Comparison of ENCODE assay signal across 1 fruit fly cellular context in the genomic region with DNA sequence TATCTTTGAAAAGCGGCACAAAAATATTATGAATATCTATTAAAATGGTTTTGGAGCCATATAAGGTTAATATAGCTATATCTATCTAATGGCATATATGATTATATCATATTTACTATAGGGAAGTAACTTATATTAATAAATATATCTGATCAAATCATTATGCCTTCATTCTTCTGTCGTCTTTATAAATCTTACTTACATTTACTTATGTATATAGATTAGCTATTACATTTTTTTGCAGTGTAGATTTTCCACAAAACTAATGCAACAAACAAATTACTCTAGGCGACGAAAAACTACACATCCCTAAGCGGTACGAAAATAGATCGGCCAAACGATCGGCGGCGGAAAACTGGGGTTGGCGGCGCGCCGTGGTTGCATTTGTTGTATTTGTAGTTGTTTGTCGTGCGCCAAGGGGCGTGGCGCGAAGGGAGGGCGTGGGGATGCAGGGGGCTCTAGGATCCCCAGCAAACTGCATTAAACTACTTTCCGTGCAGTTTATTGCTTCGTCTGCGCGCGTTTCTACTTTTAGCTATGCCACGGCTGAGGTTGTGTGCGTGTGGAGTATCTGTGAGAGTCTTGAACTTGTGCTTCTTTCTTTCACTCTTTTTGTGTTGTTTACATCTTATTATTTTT.
TF ChIP-seq lines count a peak whose summit lies in the region.

No protein-coding gene starts in this region.

TF ChIP-seq in whole organism, embryonic, 481 proteins besides CTCF, POLR2A, EP300 and RAD21 (continued from another document):
- peak; percentile 24 for TF ChIP-seq CG12391 (tag; optimal IDR thresholded peaks at IDR 0.05; lab: Kevin White, UChicago)
- peak; percentile 31 for TF ChIP-seq nmo (GFP tag; optimal IDR thresholded peaks at IDR 0.05; lab: Kevin White, UChicago)
- no peak for TF ChIP-seq ara (GFP tag; IDR thresholded peaks at IDR 0.05; lab: Robert Waterston, UW)
- no peak for TF ChIP-seq CG2875 (GFP tag; optimal IDR thresholded peaks at IDR 0.05; lab: Kevin White, UChicago)
- no peak for TF ChIP-seq schlank (tag; optimal IDR thresholded peaks at IDR 0.05; lab: Kevin White, UChicago)
- no peak for TF ChIP-seq CG18011 (GFP tag; optimal IDR thresholded peaks at IDR 0.05; lab: Kevin White, UChicago)
- no peak for TF ChIP-seq Stat92E (GFP tag; optimal IDR thresholded peaks at IDR 0.05; lab: Kevin White, UChicago)
- peak; percentile 54 for TF ChIP-seq gem (tag; optimal IDR thresholded peaks at IDR 0.05; lab: Kevin White, UChicago)
- TF ChIP-seq CG16815 (GFP tag; optimal IDR thresholded peaks at IDR 0.05; lab: Kevin White, UChicago) = peak; percentile 1
- no peak for TF ChIP-seq bcd (GFP tag; optimal IDR thresholded peaks at IDR 0.05; lab: Kevin White, UChicago)
- TF ChIP-seq ken (GFP tag; IDR thresholded peaks at IDR 0.05; lab: Robert Waterston, UW) = no peak
- no peak for TF ChIP-seq Vsx1 (GFP tag; optimal IDR thresholded peaks at IDR 0.05; lab: Kevin White, UChicago)
- no peak for TF ChIP-seq org-1 (GFP tag; optimal IDR thresholded peaks at IDR 0.05; lab: Kevin White, UChicago)
- TF ChIP-seq CG2129 (GFP tag; IDR thresholded peaks at IDR 0.05; lab: Robert Waterston, UW; ENCODE audit: partially characterized antibody) = no peak
- no peak for TF ChIP-seq CG8944 (GFP tag; optimal IDR thresholded peaks at IDR 0.05; lab: Kevin White, UChicago)
- peak; percentile 59 for TF ChIP-seq CG2712 (tag; optimal IDR thresholded peaks at IDR 0.05; lab: Kevin White, UChicago)
- no peak for TF ChIP-seq HLH54F (GFP tag; optimal IDR thresholded peaks at IDR 0.05; lab: Kevin White, UChicago)
- peak; percentile 20 for TF ChIP-seq unpg (GFP tag; optimal IDR thresholded peaks at IDR 0.05; lab: Kevin White, UChicago)
- TF ChIP-seq Myb (GFP tag; optimal IDR thresholded peaks at IDR 0.05; lab: Kevin White, UChicago) = no peak
- TF ChIP-seq HLHmδ (GFP tag; optimal IDR thresholded peaks at IDR 0.05; lab: Kevin White, UChicago) = peak; percentile 87
- no peak for TF ChIP-seq danr (GFP tag; IDR thresholded peaks at IDR 0.05; lab: Robert Waterston, UW)
- TF ChIP-seq CG30431 (GFP tag; optimal IDR thresholded peaks at IDR 0.05; lab: Kevin White, UChicago) = no peak
- TF ChIP-seq CG3065 (GFP tag; optimal IDR thresholded peaks at IDR 0.05; lab: Kevin White, UChicago) = peak; percentile 70
- no peak for TF ChIP-seq vfl (GFP tag; optimal IDR thresholded peaks at IDR 0.05; lab: Kevin White, UChicago)
- TF ChIP-seq slbo (GFP tag; IDR thresholded peaks at IDR 0.05; lab: Robert Waterston, UW) = no peak
- no peak for TF ChIP-seq Oaz (GFP tag; IDR thresholded peaks at IDR 0.05; lab: Robert Waterston, UW)
- no peak for TF ChIP-seq CG3281 (GFP tag; optimal IDR thresholded peaks at IDR 0.05; lab: Kevin White, UChicago)
- TF ChIP-seq jing (GFP tag; optimal IDR thresholded peaks at IDR 0.05; lab: Kevin White, UChicago) = no peak
- TF ChIP-seq D19A (tag; optimal IDR thresholded peaks at IDR 0.05; lab: Kevin White, UChicago) = peak; percentile 22
- no peak for TF ChIP-seq sens (GFP tag; lab: Kevin White, UChicago)
- TF ChIP-seq dmrt11E (tag; optimal IDR thresholded peaks at IDR 0.05; lab: Kevin White, UChicago) = peak; percentile 66
- no peak for TF ChIP-seq CG4730 (GFP tag; IDR thresholded peaks at IDR 0.05; lab: Robert Waterston, UW)
- no peak for TF ChIP-seq Tbp (GFP tag; optimal IDR thresholded peaks at IDR 0.05; lab: Kevin White, UChicago)
- peak; percentile 37 for TF ChIP-seq zf30C (GFP tag; optimal IDR thresholded peaks at IDR 0.05; lab: Kevin White, UChicago)
- no peak for TF ChIP-seq jumu (GFP tag; optimal IDR thresholded peaks at IDR 0.05; lab: Kevin White, UChicago)
- TF ChIP-seq CG13775 (GFP tag; optimal IDR thresholded peaks at IDR 0.05; lab: Kevin White, UChicago) = no peak
- peak in 1 of 2 experiments; percentile 50 for TF ChIP-seq bsh (GFP tag; optimal IDR thresholded peaks at IDR 0.05; lab: Kevin White, UChicago)
- TF ChIP-seq Ssrp (tag; optimal IDR thresholded peaks at IDR 0.05; lab: Kevin White, UChicago) = peak; percentile 27
- TF ChIP-seq disco-r (GFP tag; optimal IDR thresholded peaks at IDR 0.05; lab: Kevin White, UChicago) = no peak
- TF ChIP-seq Sox102F (GFP tag; optimal IDR thresholded peaks at IDR 0.05; lab: Kevin White, UChicago) = peak; percentile 9
- no peak for TF ChIP-seq stwl (tag; optimal IDR thresholded peaks at IDR 0.05; lab: Kevin White, UChicago)
- no peak for TF ChIP-seq Rx (GFP tag; IDR thresholded peaks at IDR 0.05; lab: Robert Waterston, UW)
- TF ChIP-seq Optix (GFP tag; IDR thresholded peaks at IDR 0.05; lab: Robert Waterston, UW) = no peak
- TF ChIP-seq dysf (GFP tag; IDR thresholded peaks at IDR 0.05; lab: Robert Waterston, UW) = no peak
- TF ChIP-seq Dek (tag; optimal IDR thresholded peaks at IDR 0.05; lab: Kevin White, UChicago) = no peak
- no peak for TF ChIP-seq CG14014 (GFP tag; IDR thresholded peaks at IDR 0.05; lab: Robert Waterston, UW)
- no peak for TF ChIP-seq CG8359 (GFP tag; optimal IDR thresholded peaks at IDR 0.05; lab: Kevin White, UChicago; ENCODE audit: borderline replicate concordance)
- TF ChIP-seq CG11560 (tag; IDR thresholded peaks at IDR 0.05; lab: Robert Waterston, UW) = 0 out of 3 replicates have a peak, but pooled peaks have one; percentile 34
- no peak for TF ChIP-seq psq (GFP tag; optimal IDR thresholded peaks at IDR 0.05; lab: Kevin White, UChicago)
- TF ChIP-seq CG34376 (GFP tag; optimal IDR thresholded peaks at IDR 0.05; lab: Kevin White, UChicago) = no peak
- peak; percentile 15 for TF ChIP-seq CG17829 (tag; optimal IDR thresholded peaks at IDR 0.05; lab: Kevin White, UChicago)
- TF ChIP-seq crol (GFP tag; IDR thresholded peaks at IDR 0.05; lab: Robert Waterston, UW) = peak; percentile 65
- no peak for TF ChIP-seq grn (GFP tag; optimal IDR thresholded peaks at IDR 0.05; lab: Kevin White, UChicago)
- no peak for TF ChIP-seq ac (GFP tag; optimal IDR thresholded peaks at IDR 0.05; lab: Kevin White, UChicago)
- TF ChIP-seq trem (tag; optimal IDR thresholded peaks at IDR 0.05; lab: Kevin White, UChicago) = peak; percentile 15
- TF ChIP-seq CG42726 (GFP tag; IDR thresholded peaks at IDR 0.05; lab: Robert Waterston, UW; ENCODE audit: partially characterized antibody) = no peak
- peak; percentile 18 for TF ChIP-seq CG14710 (tag; optimal IDR thresholded peaks at IDR 0.05; lab: Kevin White, UChicago)
- TF ChIP-seq CG9727 (GFP tag; optimal IDR thresholded peaks at IDR 0.05; lab: Kevin White, UChicago) = no peak
- no peak for TF ChIP-seq hth (optimal IDR thresholded peaks at IDR 0.05; lab: Kevin White, UChicago)
